Fruit fly (Drosophila melanogaster) whole organism, wandering third instar larva: Measurements from ENCODE around the gene Ir8a.

Experiments
- CG32264 ChIP-seq: fragments of 200-800 bp; sonication (Bioruptor generic); optimal IDR thresholded peaks from 2 replicates; lab custom pipeline; 2016; ENCODE audit warnings: missing biosample characterization, missing genetic modification characterization
- Hr78 ChIP-seq: fragments of >200 bp; optimal IDR thresholded peaks from 2 replicates; lab custom pipeline; 2017; ENCODE audit warnings: missing biosample characterization, missing genetic modification characterization
- OdsH ChIP-seq: fragments of 200-800 bp; sonication (Bioruptor generic); optimal IDR thresholded peaks from 2 replicates; lab custom pipeline; 2016; ENCODE audit warnings: missing biosample characterization, mild to moderate bottlenecking, missing genetic modification characterization
- ey ChIP-seq: fragments of 200-800 bp; sonication (Bioruptor generic); optimal IDR thresholded peaks from 2 replicates; lab custom pipeline; 2016; ENCODE audit warnings: missing biosample characterization, missing genetic modification characterization
- h ChIP-seq: fragments of 200-800 bp; sonication (Bioruptor generic); optimal IDR thresholded peaks from 3 replicates; lab custom pipeline; 2016; ENCODE audit warnings: missing biosample characterization, mild to moderate bottlenecking, missing genetic modification characterization
- usp ChIP-seq: fragments of >200 bp; optimal IDR thresholded peaks from 2 replicates; lab custom pipeline; 2017; ENCODE audit warnings: missing biosample characterization, missing genetic modification characterization

DNA sequence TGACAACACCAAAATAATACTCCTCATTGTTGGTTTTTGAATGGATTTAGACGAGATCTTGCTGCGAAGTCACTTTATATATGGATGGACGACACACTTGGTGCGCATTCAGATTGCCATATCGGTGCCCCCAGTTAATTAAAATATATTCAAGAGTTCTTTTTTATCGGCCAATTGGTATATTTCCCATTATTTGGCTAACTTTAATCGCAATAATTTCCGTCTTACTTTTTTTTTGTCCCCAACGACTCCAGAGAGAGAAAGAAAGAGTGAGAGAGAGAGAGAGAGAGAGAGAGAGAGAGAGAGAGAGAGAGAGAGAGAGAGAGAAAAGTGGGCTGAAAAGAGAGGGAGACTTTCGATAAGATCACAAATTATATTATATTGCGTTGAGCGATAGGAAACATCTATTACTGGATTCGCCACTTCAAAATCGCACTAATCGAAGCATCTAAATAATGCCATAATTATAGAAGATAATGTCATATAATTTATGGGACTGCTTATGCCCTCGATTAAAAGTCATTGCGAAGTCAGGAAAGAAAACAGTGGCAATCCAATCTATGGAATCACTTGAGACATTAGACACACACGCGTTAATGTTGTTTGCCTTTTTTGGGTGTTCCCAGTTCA is 45.7 kb downstream of the Ir8a start, which contains the start of gene CG12115:
- no peak for TF ChIP-seq OdsH
- TF ChIP-seq usp (GFP tag; lab: Kevin White, UChicago): no peak
- TF ChIP-seq h (GFP tag; lab: Kevin White, UChicago): no peak
- no peak for TF ChIP-seq CG32264 (GFP tag; lab: Kevin White, UChicago)
- no peak for TF ChIP-seq ey (GFP tag; lab: Kevin White, UChicago)
- no peak for TF ChIP-seq Hr78
